Fruit fly (Drosophila melanogaster) whole organism, wandering third instar larva: ENCODE measurements around the gene Irk3.

Source experiments
- Abd-B ChIP-seq: fragments of >200 bp; optimal IDR thresholded peaks from 2 replicates; lab custom pipeline; 2017; ENCODE audit warnings: missing biosample characterization, missing genetic modification characterization
- CG32264 ChIP-seq: fragments of 200-800 bp; sonication (Bioruptor generic); optimal IDR thresholded peaks from 2 replicates; lab custom pipeline; 2016; ENCODE audit warnings: missing biosample characterization, missing genetic modification characterization
- CG9705 ChIP-seq: fragments of 200-800 bp; sonication (Bioruptor generic); optimal IDR thresholded peaks from 2 replicates; lab custom pipeline; 2018; ENCODE audit warnings: missing biosample characterization, mild to moderate bottlenecking, missing genetic modification characterization
- CrebA ChIP-seq: fragments of 200-800 bp; sonication (Bioruptor generic); optimal IDR thresholded peaks from 2 replicates; lab custom pipeline; 2016; ENCODE audit warnings: missing biosample characterization, mild to moderate bottlenecking, missing genetic modification characterization, borderline replicate concordance
- Dfd ChIP-seq: fragments of >200 bp; optimal IDR thresholded peaks from 2 replicates; lab custom pipeline; 2017; ENCODE audit warnings: missing biosample characterization, missing genetic modification characterization
- Dif ChIP-seq: fragments of 200-275, 200-300 bp; sonication (Bioruptor generic); optimal IDR thresholded peaks from 2 replicates; lab custom pipeline; 2018; ENCODE audit warnings: missing biosample characterization, missing genetic modification characterization; ENCODE audit not compliant: partially characterized antibody
- GATAd ChIP-seq: sonication (Bioruptor generic); optimal IDR thresholded peaks from 2 replicates; lab custom pipeline; 2016; ENCODE audit warnings: missing biosample characterization, missing genetic modification characterization
- HLH106 ChIP-seq: fragments of 200-800 bp; optimal IDR thresholded peaks from 3 replicates; lab custom pipeline; 2019; ENCODE audit warnings: missing biosample characterization, mild to moderate bottlenecking, missing genetic modification characterization, moderate library complexity
- Hnf4 ChIP-seq: fragments of 200-800 bp; sonication (Bioruptor generic); optimal IDR thresholded peaks from 2 replicates; lab custom pipeline; 2016; ENCODE audit warnings: missing biosample characterization, mild to moderate bottlenecking, missing genetic modification characterization
- Hr78 ChIP-seq: fragments of >200 bp; optimal IDR thresholded peaks from 2 replicates; lab custom pipeline; 2017; ENCODE audit warnings: missing biosample characterization, missing genetic modification characterization
- Hr83 ChIP-seq: fragments of 200-300 bp; sonication (Bioruptor generic); optimal IDR thresholded peaks from 2 replicates; lab custom pipeline; 2016; ENCODE audit warnings: missing biosample characterization, mild to moderate bottlenecking, missing genetic modification characterization, moderate library complexity; ENCODE audit not compliant: poor library complexity, severe bottlenecking
- Jra ChIP-seq: sonication (Bioruptor generic); optimal IDR thresholded peaks from 2 replicates; lab custom pipeline; 2016; ENCODE audit warnings: missing biosample characterization, missing genetic modification characterization
- Mio ChIP-seq: sonication (Bioruptor generic); optimal IDR thresholded peaks from 2 replicates; lab custom pipeline; 2016; ENCODE audit warnings: missing biosample characterization, missing genetic modification characterization
- Myc ChIP-seq: fragments of >200 bp; optimal IDR thresholded peaks from 2 replicates; lab custom pipeline; 2017
- N ChIP-seq: fragments of >200 bp; optimal IDR thresholded peaks from 2 replicates; lab custom pipeline; 2018; ENCODE audit warnings: missing biosample characterization, missing external identifiers, missing genetic modification characterization
- OdsH ChIP-seq: fragments of 200-800 bp; sonication (Bioruptor generic); optimal IDR thresholded peaks from 2 replicates; lab custom pipeline; 2016; ENCODE audit warnings: missing biosample characterization, mild to moderate bottlenecking, missing genetic modification characterization
- Rel ChIP-seq, 2 experiments: fragments of 200-800 bp; sonication (Bioruptor generic) in 1 of 2; optimal IDR thresholded peaks; 2 replicates in 1 of 2; 3 replicates in 1 of 2; lab custom pipeline; 2016 to 2019; ENCODE audit warnings: mild to moderate bottlenecking in 2 of 2, missing biosample characterization in 2 of 2, missing genetic modification characterization in 2 of 2, moderate library complexity in 1 of 2
- Sp1 ChIP-seq: fragments of 200-800 bp; sonication (Bioruptor generic); optimal IDR thresholded peaks from 3 replicates; lab custom pipeline; 2019; ENCODE audit warnings: missing biosample characterization, mild to moderate bottlenecking, missing genetic modification characterization, moderate library complexity
- Vsx2 ChIP-seq: fragments of 200-300, 225-300 bp; sonication (Bioruptor generic); optimal IDR thresholded peaks from 2 replicates; lab custom pipeline; 2018; ENCODE audit warnings: missing biosample characterization, missing genetic modification characterization; ENCODE audit not compliant: partially characterized antibody
- br ChIP-seq: fragments of 200-800 bp; sonication (Bioruptor generic); optimal IDR thresholded peaks from 2 replicates; lab custom pipeline; 2016; ENCODE audit warnings: missing biosample characterization, missing genetic modification characterization
- brk ChIP-seq: fragments of 200-800 bp; sonication (Bioruptor generic); optimal IDR thresholded peaks from 2 replicates; lab custom pipeline; 2016; ENCODE audit warnings: missing biosample characterization, mild to moderate bottlenecking, missing genetic modification characterization
- dl ChIP-seq, 2 experiments: fragments of 175-275, 200-275 bp in 1 of 2; fragments of 200-275 bp in 1 of 2; sonication (Bioruptor generic); optimal IDR thresholded peaks; lab custom pipeline; 2018; ENCODE audit warnings: mild to moderate bottlenecking in 2 of 2, missing biosample characterization in 2 of 2, missing genetic modification characterization in 2 of 2, moderate library complexity in 2 of 2; ENCODE audit not compliant: partially characterized antibody in 2 of 2, insufficient read depth in 1 of 2
- dmrt93B ChIP-seq: fragments of 200-800 bp; sonication (Bioruptor generic); optimal IDR thresholded peaks from 2 replicates; lab custom pipeline; 2018; ENCODE audit warnings: missing biosample characterization, mild to moderate bottlenecking, missing genetic modification characterization
- dsf ChIP-seq: sonication (Bioruptor generic); optimal IDR thresholded peaks from 2 replicates; lab custom pipeline; 2016; ENCODE audit warnings: missing biosample characterization, missing genetic modification characterization, borderline replicate concordance
- ey ChIP-seq: fragments of 200-800 bp; sonication (Bioruptor generic); optimal IDR thresholded peaks from 2 replicates; lab custom pipeline; 2016; ENCODE audit warnings: missing biosample characterization, missing genetic modification characterization
- foxo ChIP-seq, 2 experiments: fragments of 200-800 bp; sonication (Bioruptor generic); optimal IDR thresholded peaks; 2 replicates in 1 of 2; 3 replicates in 1 of 2; lab custom pipeline; 2016 to 2017; ENCODE audit warnings: missing biosample characterization in 2 of 2, missing genetic modification characterization in 2 of 2
- fru ChIP-seq: fragments of 200-800 bp; sonication (Bioruptor generic); optimal IDR thresholded peaks from 3 replicates; lab custom pipeline; 2016; ENCODE audit warnings: missing biosample characterization, mild to moderate bottlenecking, missing genetic modification characterization
- h ChIP-seq: fragments of 200-800 bp; sonication (Bioruptor generic); optimal IDR thresholded peaks from 3 replicates; lab custom pipeline; 2016; ENCODE audit warnings: missing biosample characterization, mild to moderate bottlenecking, missing genetic modification characterization
- jim ChIP-seq: fragments of 175-275, 200-325 bp; sonication (Bioruptor generic); optimal IDR thresholded peaks from 2 replicates; lab custom pipeline; 2016; ENCODE audit warnings: missing biosample characterization, mild to moderate bottlenecking, missing genetic modification characterization
- lola ChIP-seq: fragments of >200 bp; optimal IDR thresholded peaks from 2 replicates; lab custom pipeline; 2017; ENCODE audit warnings: missing biosample characterization, missing genetic modification characterization
- pan ChIP-seq: fragments of >200 bp; optimal IDR thresholded peaks from 2 replicates; lab custom pipeline; 2017
- psq ChIP-seq: fragments of 200-800 bp; sonication (Bioruptor generic); optimal IDR thresholded peaks from 3 replicates; lab custom pipeline; 2017; ENCODE audit warnings: missing biosample characterization, mild to moderate bottlenecking, missing genetic modification characterization, moderate library complexity
- rgr ChIP-seq: fragments of 200-800 bp; sonication (Bioruptor generic); optimal IDR thresholded peaks from 3 replicates; lab custom pipeline; 2016; ENCODE audit warnings: missing biosample characterization, mild to moderate bottlenecking, missing genetic modification characterization
- sage ChIP-seq: fragments of 200-800 bp; sonication (Bioruptor generic); optimal IDR thresholded peaks from 2 replicates; lab custom pipeline; 2016; ENCODE audit warnings: missing biosample characterization, mild to moderate bottlenecking, missing genetic modification characterization
- sv ChIP-seq: fragments of 200-800 bp; sonication (Bioruptor generic); optimal IDR thresholded peaks from 3 replicates; lab custom pipeline; 2016; ENCODE audit warnings: missing biosample characterization, missing genetic modification characterization
- tai ChIP-seq: sonication (Bioruptor generic); optimal IDR thresholded peaks from 2 replicates; lab custom pipeline; 2016; ENCODE audit warnings: missing biosample characterization, missing genetic modification characterization
- usp ChIP-seq: fragments of >200 bp; optimal IDR thresholded peaks from 2 replicates; lab custom pipeline; 2017; ENCODE audit warnings: missing biosample characterization, missing genetic modification characterization
- woc ChIP-seq: sonication (Bioruptor generic); optimal IDR thresholded peaks from 2 replicates; lab custom pipeline; 2016; ENCODE audit warnings: missing biosample characterization, mild to moderate bottlenecking, missing genetic modification characterization

The Irk3 gene

DNA sequence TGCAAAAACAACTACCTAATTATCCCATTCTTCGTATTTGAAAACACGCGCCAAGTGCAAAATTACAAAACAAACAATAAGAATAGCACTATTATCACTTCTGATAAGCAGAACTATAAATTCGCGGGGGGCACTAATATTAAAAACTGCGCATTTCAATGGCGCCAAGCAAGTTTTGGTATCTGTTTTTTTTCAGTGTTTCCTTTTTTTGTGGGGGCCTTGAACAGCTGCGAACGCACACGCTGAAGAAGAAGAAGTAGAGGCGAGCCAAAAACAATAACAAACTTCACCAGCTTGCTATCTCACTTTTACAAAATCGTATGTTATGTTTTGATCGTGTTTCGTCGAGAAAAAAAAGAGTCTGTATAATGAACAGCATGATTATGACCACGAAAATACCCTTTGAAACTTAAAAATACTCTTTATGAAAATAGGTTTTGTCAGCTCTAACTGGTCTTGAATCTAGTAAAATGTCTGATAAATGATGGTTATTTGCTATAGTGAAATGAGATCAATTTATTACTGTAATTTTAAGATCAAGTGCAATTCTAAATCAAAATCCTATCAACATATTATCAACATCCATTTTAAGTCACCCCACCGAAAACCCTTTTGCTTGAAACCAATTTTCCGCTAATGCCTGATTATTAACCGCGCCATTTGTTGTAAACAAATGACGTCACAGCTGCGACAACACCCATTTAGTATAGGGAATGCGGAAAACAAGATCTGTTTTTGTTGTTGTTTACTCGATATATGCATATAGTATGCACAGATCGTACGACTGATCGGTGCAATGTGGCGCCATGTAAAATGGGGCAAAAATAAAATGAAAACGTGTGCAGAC is 19.4 kb downstream of the Irk3 start:
- TF ChIP-seq Mio (GFP tag; lab: Kevin White, UChicago) (no peak), br (GFP tag; lab: Kevin White, UChicago) (peak; percentile 70), rgr (GFP tag; lab: Kevin White, UChicago) (peak; percentile 61), OdsH (GFP tag; lab: Kevin White, UChicago) (peak; percentile 59), Dfd (GFP tag; lab: Kevin White, UChicago) (no peak), Rel (GFP tag; optimal IDR thresholded peaks at IDR 0.05; lab: Kevin White, UChicago) (no peak), Rel (tag; optimal IDR thresholded peaks at IDR 0.05; lab: Kevin White, UChicago) (peak; percentile 6), Hr83 (GFP tag; lab: Kevin White, UChicago) (peak; percentile 63), N (GFP tag; lab: Kevin White, UChicago) (no peak), fru (GFP tag; lab: Kevin White, UChicago) (peak; percentile 45), sv (GFP tag; lab: Kevin White, UChicago) (no peak), h (GFP tag; lab: Kevin White, UChicago) (peak; percentile 57), Sp1 (GFP tag; lab: Kevin White, UChicago) (peak; percentile 14), psq (GFP tag; lab: Kevin White, UChicago) (peak; percentile 79), ey (GFP tag; lab: Kevin White, UChicago) (peak; percentile 32), woc (GFP tag; lab: Kevin White, UChicago) (peak; percentile 57), foxo (GFP tag; optimal IDR thresholded peaks at IDR 0.05; lab: Kevin White, UChicago) (peak in 1 of 2 experiments; percentile 66)

DNA sequence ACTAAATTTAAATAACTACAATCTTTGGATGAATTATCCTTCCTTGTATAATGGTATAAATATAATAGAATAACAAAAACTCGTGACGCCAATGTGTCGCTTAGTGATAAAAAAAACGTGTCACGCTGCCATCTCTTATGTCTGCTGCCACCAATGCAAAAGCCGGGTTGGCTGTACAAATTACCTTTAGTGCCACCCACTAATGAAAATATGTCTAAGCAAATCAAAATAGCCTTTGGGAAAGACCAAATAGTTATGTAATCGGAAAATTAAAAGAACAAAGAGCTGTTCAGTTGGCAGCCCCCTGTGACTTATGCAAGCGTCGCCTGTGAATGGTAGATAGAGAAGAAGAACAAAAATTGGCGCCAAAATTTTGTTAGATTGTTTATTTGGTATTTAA is 24.2 kb downstream of the Irk3 start, which contains the start of gene CG10336:
CG10336 (plus strand) TSS at position 153 of the 400 bp plus-strand sequence.
- no peak for TF ChIP-seq Dif (GFP tag; lab: Kevin White, UChicago)
- TF ChIP-seq dl (GFP tag; optimal IDR thresholded peaks at IDR 0.05; lab: Kevin White, UChicago; ENCODE audit: insufficient read depth in 1 of 2, partially characterized antibody in 2 of 2): no peak
- no peak for TF ChIP-seq Sp1 (GFP tag; lab: Kevin White, UChicago)
- TF ChIP-seq Rel (GFP tag; optimal IDR thresholded peaks at IDR 0.05; lab: Kevin White, UChicago): no peak
- TF ChIP-seq Rel (tag; optimal IDR thresholded peaks at IDR 0.05; lab: Kevin White, UChicago): peak; percentile 19

DNA sequence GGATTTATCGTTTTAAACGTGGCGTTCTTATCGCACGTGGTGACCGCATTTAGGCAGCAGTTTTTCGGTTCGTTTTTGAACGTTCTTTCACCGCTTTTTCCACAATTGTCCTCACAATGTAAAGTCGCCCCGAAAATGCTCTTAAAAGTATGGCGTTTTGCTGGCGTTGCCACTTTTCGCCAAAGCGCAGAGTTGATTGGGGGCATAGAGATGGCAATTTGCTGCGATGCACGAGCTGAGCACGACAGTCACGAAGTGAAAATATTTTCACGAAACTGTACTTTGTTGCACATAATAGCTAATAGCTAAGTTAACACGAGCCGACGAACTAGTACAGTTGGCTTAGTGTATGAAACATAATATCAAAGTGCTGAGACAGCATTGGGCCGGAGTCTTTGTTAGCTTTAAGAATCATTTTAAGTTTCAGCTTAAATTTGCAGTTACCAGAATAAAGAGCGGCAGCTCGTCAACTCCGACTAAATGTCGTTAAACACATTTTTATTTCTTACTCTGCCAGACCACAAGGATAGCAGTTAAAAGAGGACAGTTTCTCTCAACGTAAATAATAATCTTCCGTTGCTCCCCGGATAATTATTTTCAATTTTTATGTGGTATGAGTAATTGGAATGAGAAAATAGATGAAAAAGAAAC is 24.8 kb downstream of the Irk3 start, which contains the start of gene msl-1:
msl-1 (minus strand) TSS at position 155 of the 651 bp plus-strand sequence.
- TF ChIP-seq ey (GFP tag; lab: Kevin White, UChicago): no peak
- no peak for TF ChIP-seq Mio (GFP tag; lab: Kevin White, UChicago)
- TF ChIP-seq CG32264 (GFP tag; lab: Kevin White, UChicago): no peak
- TF ChIP-seq Hr78 (GFP tag; lab: Kevin White, UChicago): no peak
- peak; percentile 3 for TF ChIP-seq Sp1 (GFP tag; lab: Kevin White, UChicago)
- no peak for TF ChIP-seq CrebA (GFP tag; lab: Kevin White, UChicago)
- TF ChIP-seq Hr83 (GFP tag; lab: Kevin White, UChicago): peak; percentile 85
- no peak for TF ChIP-seq OdsH (GFP tag; lab: Kevin White, UChicago)
- TF ChIP-seq Vsx2 (GFP tag; lab: Kevin White, UChicago): no peak
- no peak for TF ChIP-seq dsf (GFP tag; lab: Kevin White, UChicago)
- TF ChIP-seq GATAd: no peak
- TF ChIP-seq Myc (lab: Kevin White, UChicago): peak; percentile 67
- no peak for TF ChIP-seq lola (GFP tag; lab: Kevin White, UChicago)
- TF ChIP-seq Jra: peak; percentile 10
- TF ChIP-seq sage: no peak
- TF ChIP-seq h (GFP tag; lab: Kevin White, UChicago): no peak
- TF ChIP-seq Dif (GFP tag; lab: Kevin White, UChicago): no peak
- TF ChIP-seq Hnf4 (GFP tag; lab: Kevin White, UChicago): no peak
- no peak for TF ChIP-seq brk (GFP tag; lab: Kevin White, UChicago)
- TF ChIP-seq pan (lab: Kevin White, UChicago): no peak
- no peak for TF ChIP-seq sv (GFP tag; lab: Kevin White, UChicago)
- no peak for TF ChIP-seq Abd-B
- no peak for TF ChIP-seq dmrt93B (GFP tag; lab: Kevin White, UChicago)
- TF ChIP-seq dl (GFP tag; optimal IDR thresholded peaks at IDR 0.05; lab: Kevin White, UChicago; ENCODE audit: insufficient read depth in 1 of 2, partially characterized antibody in 2 of 2): no peak
- TF ChIP-seq N (GFP tag; lab: Kevin White, UChicago): no peak
- TF ChIP-seq Rel (GFP tag; optimal IDR thresholded peaks at IDR 0.05; lab: Kevin White, UChicago): no peak
- TF ChIP-seq Rel (tag; optimal IDR thresholded peaks at IDR 0.05; lab: Kevin White, UChicago): peak; percentile 56
- peak; percentile 92 for TF ChIP-seq woc (GFP tag; lab: Kevin White, UChicago)
- TF ChIP-seq psq (GFP tag; lab: Kevin White, UChicago): no peak
- TF ChIP-seq CG9705: peak; percentile 20
- no peak for TF ChIP-seq rgr (GFP tag; lab: Kevin White, UChicago)
- TF ChIP-seq foxo (GFP tag; optimal IDR thresholded peaks at IDR 0.05; lab: Kevin White, UChicago): peak in 1 of 2 experiments; percentile 56
- TF ChIP-seq HLH106: peak; percentile 20
- TF ChIP-seq jim (GFP tag; lab: Kevin White, UChicago): peak; percentile 56
- TF ChIP-seq fru (GFP tag; lab: Kevin White, UChicago): no peak
- no peak for TF ChIP-seq tai (GFP tag; lab: Kevin White, UChicago)
- no peak for TF ChIP-seq Dfd (GFP tag; lab: Kevin White, UChicago)
- TF ChIP-seq usp (GFP tag; lab: Kevin White, UChicago): no peak
- TF ChIP-seq br (GFP tag; lab: Kevin White, UChicago): no peak
